Worm (Caenorhabditis elegans) whole organism, L1 larva: Measurements from ENCODE around the gene srw-41.

Experiments used
- alr-1 ChIP-seq: fragments of 200-800 bp; sonication (Bioruptor generic); optimal IDR thresholded peaks from 2 replicates; lab custom pipeline; 2018; ENCODE audit warnings: borderline replicate concordance, mild to moderate bottlenecking, missing genetic modification characterization, missing compliant biosample characterization
- ama-1 ChIP-seq: fragments of 150-350 bp; optimal IDR thresholded peaks from 2 replicates; lab custom pipeline; 2014
- elt-3 ChIP-seq, 6 experiments: fragments of 150-350 bp in 1 of 6; sonication (generic microtip); optimal IDR thresholded peaks; 2 replicates each; lab custom pipeline; 2017 to 2018; ENCODE audit warnings: missing biosample characterization in 6 of 6, missing genetic modification characterization in 6 of 6, inconsistent platforms in 1 of 6
- fos-1 ChIP-seq: fragments of 150-350 bp; optimal IDR thresholded peaks from 2 replicates; lab custom pipeline; 2014; ENCODE audit warnings: missing biosample characterization, missing genetic modification characterization
- lin-13 ChIP-seq: fragments of 150-350 bp; optimal IDR thresholded peaks from 2 replicates; lab custom pipeline; 2014; ENCODE audit warnings: missing biosample characterization, missing genetic modification reagents, missing genetic modification characterization
- pqm-1 ChIP-seq: sonication (generic microtip); optimal IDR thresholded peaks from 3 replicates; lab custom pipeline; 2017; ENCODE audit warnings: missing biosample characterization, missing genetic modification characterization
- unc-30 ChIP-seq: sonication (generic microtip); optimal IDR thresholded peaks from 2 replicates; lab custom pipeline; 2017; ENCODE audit warnings: missing biosample characterization, missing genetic modification characterization

- TF ChIP-seq pqm-1 (tag; lab: Kevin White, UChicago) (no peak), unc-30 (no peak), ama-1 (lab: Kevin White, UChicago) (no peak), elt-3 (tag; optimal IDR thresholded peaks at IDR 0.05; lab: Kevin White, UChicago) (no peak), alr-1 (no peak), fos-1 (tag; lab: Kevin White, UChicago) (no peak), lin-13 (GFP tag; lab: Kevin White, UChicago) (no peak)
Measured at ce11 chrV:16723744-16724143, 26.5 kb downstream of the srw-41 start, which contains the start of gene nhr-112.
